Fruit fly (Drosophila melanogaster): ENCODE data around the gene mtgo.
A peak's percentile ranks its signal among the peaks of the same experiment; 100 is the strongest.

The mtgo gene

dm6 chr2L:16590345-16591107 lies 45.7 kb downstream of the mtgo start (continued):
- TF ChIP-seq CG16779 (tag; optimal IDR thresholded peaks at IDR 0.05) (peak; percentile 55), Sox102F (GFP tag; optimal IDR thresholded peaks at IDR 0.05) (no peak), dac (GFP tag; optimal IDR thresholded peaks at IDR 0.05) (no peak), CG11762 (GFP tag; optimal IDR thresholded peaks at IDR 0.05; ENCODE audit: insufficient read depth) (peak; percentile 70), CG6808 (GFP tag; optimal IDR thresholded peaks at IDR 0.05) (peak; percentile 53), CG1621 (tag; optimal IDR thresholded peaks at IDR 0.05) (peak; percentile 76), vri (GFP tag; optimal IDR thresholded peaks at IDR 0.05) (no peak), CG3919 (GFP tag; optimal IDR thresholded peaks at IDR 0.05) (peak; percentile 59), Eip75B (GFP tag; optimal IDR thresholded peaks at IDR 0.05) (no peak)

- TF ChIP-seq vri (GFP tag; optimal IDR thresholded peaks at IDR 0.05) = no peak
- TF ChIP-seq CG8319 (GFP tag; optimal IDR thresholded peaks at IDR 0.05) = no peak
- no peak for TF ChIP-seq Ets21C (GFP tag; optimal IDR thresholded peaks at IDR 0.05)
- no peak for TF ChIP-seq fkh (GFP tag; optimal IDR thresholded peaks at IDR 0.05)
- peak; percentile 66 for TF ChIP-seq CG1621 (tag; optimal IDR thresholded peaks at IDR 0.05)
- no peak for TF ChIP-seq CG6276 (GFP tag; optimal IDR thresholded peaks at IDR 0.05)
- TF ChIP-seq CG6163 (GFP tag; IDR thresholded peaks at IDR 0.05) = peak; percentile 82
- TF ChIP-seq Sox15 (GFP tag; optimal IDR thresholded peaks at IDR 0.05) = peak; percentile 60
- peak; percentile 78 for TF ChIP-seq CG10669 (GFP tag; optimal IDR thresholded peaks at IDR 0.05)
- TF ChIP-seq Sox102F (GFP tag; optimal IDR thresholded peaks at IDR 0.05) = no peak
- TF ChIP-seq ss (GFP tag; optimal IDR thresholded peaks at IDR 0.05) = peak; percentile 81 to 91
- no peak for TF ChIP-seq esn (GFP tag; optimal IDR thresholded peaks at IDR 0.05)
- TF ChIP-seq topi (GFP tag; optimal IDR thresholded peaks at IDR 0.05) = no peak
- TF ChIP-seq achi (GFP tag; optimal IDR thresholded peaks at IDR 0.05) = peak; percentile 55
- TF ChIP-seq fd59A (GFP tag; optimal IDR thresholded peaks at IDR 0.05) = peak; percentile 82
- peak; percentile 42 for TF ChIP-seq Lpt (GFP tag; optimal IDR thresholded peaks at IDR 0.05)
- peak; percentile 69 for TF ChIP-seq CG16779 (tag; optimal IDR thresholded peaks at IDR 0.05)
- TF ChIP-seq cyc (GFP tag; optimal IDR thresholded peaks at IDR 0.05) = no peak
- TF ChIP-seq CG6854 (GFP tag; optimal IDR thresholded peaks at IDR 0.05) = no peak
- peak; percentile 73 for TF ChIP-seq CG9139 (GFP tag; optimal IDR thresholded peaks at IDR 0.05)
- TF ChIP-seq Blimp-1 (GFP tag; optimal IDR thresholded peaks at IDR 0.05) = no peak
- TF ChIP-seq Smox (GFP tag; optimal IDR thresholded peaks at IDR 0.05) = no peak
- TF ChIP-seq CG7368 (GFP tag; optimal IDR thresholded peaks at IDR 0.05) = peak; percentile 22
- peak; percentile 91 for TF ChIP-seq Ets96B (tag; optimal IDR thresholded peaks at IDR 0.05)
- peak; percentile 42 for TF ChIP-seq net (GFP tag; optimal IDR thresholded peaks at IDR 0.05)
- TF ChIP-seq CG15336 (GFP tag; IDR thresholded peaks at IDR 0.05) = peak; percentile 13; the same call in 1 of the 2 replicates
- TF ChIP-seq Eip75B (GFP tag; optimal IDR thresholded peaks at IDR 0.05) = peak; percentile 24
- TF ChIP-seq dac (GFP tag; optimal IDR thresholded peaks at IDR 0.05) = no peak
- TF ChIP-seq Eip78C (GFP tag) = peak; percentile 92
- peak; percentile 43 for TF ChIP-seq CG6808 (GFP tag; optimal IDR thresholded peaks at IDR 0.05)
- peak; percentile 81 for TF ChIP-seq CG10631 (GFP tag; optimal IDR thresholded peaks at IDR 0.05)
- TF ChIP-seq Hr38 (GFP tag; optimal IDR thresholded peaks at IDR 0.05) = no peak
- peak; percentile 36 for TF ChIP-seq CG8632 (GFP tag; optimal IDR thresholded peaks at IDR 0.05)
- TF ChIP-seq OdsH (GFP tag; optimal IDR thresholded peaks at IDR 0.05) = peak; percentile 77
- TF ChIP-seq lz (GFP tag; optimal IDR thresholded peaks at IDR 0.05) = peak; percentile 11
- no peak for TF ChIP-seq CG32006 (GFP tag; optimal IDR thresholded peaks at IDR 0.05)
- peak; percentile 43 for TF ChIP-seq Hr4 (GFP tag; optimal IDR thresholded peaks at IDR 0.05)
- no peak for TF ChIP-seq CG6792 (GFP tag; optimal IDR thresholded peaks at IDR 0.05)
- no peak for TF ChIP-seq CG11762 (GFP tag; optimal IDR thresholded peaks at IDR 0.05; ENCODE audit: insufficient read depth)
- TF ChIP-seq dsx (GFP tag; optimal IDR thresholded peaks at IDR 0.05; ENCODE audit: poor library complexity, severe bottlenecking) = peak; percentile 78
- TF ChIP-seq CG11294 (GFP tag; IDR thresholded peaks at IDR 0.05) = no peak
- TF ChIP-seq CG8119 (GFP tag; IDR thresholded peaks at IDR 0.05) = peak; percentile 48; the same call in 2 of the 3 replicates
- no peak for TF ChIP-seq fd85E (GFP tag; optimal IDR thresholded peaks at IDR 0.05)
- TF ChIP-seq Sox14 (GFP tag; optimal IDR thresholded peaks at IDR 0.05) = no peak
- peak; percentile 61 for TF ChIP-seq spab (GFP tag; optimal IDR thresholded peaks at IDR 0.05)
- no peak for TF ChIP-seq pdm3 (GFP tag; optimal IDR thresholded peaks at IDR 0.05)
- peak; percentile 72 for TF ChIP-seq CG3919 (GFP tag; optimal IDR thresholded peaks at IDR 0.05)
Observed at dm6 chr2L:16591480-16591879, 46.7 kb downstream of the mtgo start.

Measured in whole organism, prepupa.